Worm (Caenorhabditis elegans): ENCODE measurements around the gene sar-1.
A peak's percentile ranks its signal among the peaks of the same experiment; 100 is the strongest.

The sar-1 gene

DNA sequence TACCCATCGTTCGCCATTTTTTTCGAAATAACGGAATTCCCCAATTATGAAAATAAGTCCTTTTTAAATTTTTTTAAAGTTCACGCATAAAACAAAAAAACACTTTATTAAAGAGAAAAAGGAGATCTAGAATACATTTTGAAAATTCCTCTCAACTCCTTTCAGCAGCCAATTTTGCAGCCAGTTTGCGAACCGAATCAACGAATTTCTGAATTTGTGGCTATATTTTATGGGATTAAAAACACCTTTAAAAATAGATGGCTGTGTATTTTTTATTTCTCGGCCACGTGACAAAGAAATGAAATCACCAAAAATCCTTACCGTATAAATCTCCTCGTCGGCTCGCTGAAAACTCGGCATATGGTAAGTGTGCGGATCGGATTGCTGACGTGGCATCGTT is 33.1 kb downstream of the sar-1 start, which contains the start of gene M01H9.10:
Gene M01H9.10 (minus strand): TSS at position 101 of the 400 bp plus-strand sequence.
- no peak for TF ChIP-seq flt-1 (GFP tag; IDR thresholded peaks at IDR 0.05)
- TF ChIP-seq klf-2 (GFP tag; conservative IDR thresholded peaks at IDR 0.05): no peak
- TF ChIP-seq med-1 (GFP tag; optimal IDR thresholded peaks at IDR 0.05; ENCODE audit: insufficient read depth): no peak
- TF ChIP-seq ref-1 (GFP tag; conservative IDR thresholded peaks at IDR 0.05): no peak
- no peak for TF ChIP-seq tab-1 (GFP tag; IDR thresholded peaks at IDR 0.05)
- TF ChIP-seq cog-1 (tag; optimal IDR thresholded peaks at IDR 0.05): no peak

DNA sequence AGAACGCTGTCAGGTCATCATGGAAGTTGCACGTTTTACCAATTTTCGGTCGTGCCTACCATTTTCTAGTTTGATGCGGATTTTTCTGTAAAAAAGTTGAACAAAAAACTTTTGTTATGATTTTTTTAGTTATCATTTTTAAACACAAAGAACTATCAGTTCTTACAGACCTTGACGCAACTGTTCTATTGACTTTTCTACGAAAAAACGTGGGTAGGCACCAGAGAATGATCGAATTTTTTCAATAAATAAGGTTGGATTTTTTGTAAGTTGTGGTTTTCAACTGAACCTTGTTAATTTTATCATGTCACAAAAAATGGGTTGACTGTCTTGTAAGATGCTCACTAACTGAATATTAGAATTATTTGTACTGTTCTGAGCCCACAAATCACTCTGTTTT is 34.5 kb downstream of the sar-1 start:
- TF ChIP-seq ztf-29 (GFP tag; IDR thresholded peaks at IDR 0.05): no peak
- TF ChIP-seq ztf-23 (GFP tag; IDR thresholded peaks at IDR 0.05): no peak
- no peak for TF ChIP-seq med-1 (GFP tag; optimal IDR thresholded peaks at IDR 0.05; ENCODE audit: insufficient read depth)
- TF ChIP-seq cog-1 (tag; optimal IDR thresholded peaks at IDR 0.05): no peak
- no peak for TF ChIP-seq tab-1 (GFP tag; IDR thresholded peaks at IDR 0.05)
- no peak for TF ChIP-seq T22C8.4 (GFP tag; IDR thresholded peaks at IDR 0.05)
- no peak for TF ChIP-seq ref-1 (GFP tag; conservative IDR thresholded peaks at IDR 0.05)
- TF ChIP-seq flt-1 (GFP tag; IDR thresholded peaks at IDR 0.05): no peak
- no peak for TF ChIP-seq klf-2 (GFP tag; conservative IDR thresholded peaks at IDR 0.05)

DNA sequence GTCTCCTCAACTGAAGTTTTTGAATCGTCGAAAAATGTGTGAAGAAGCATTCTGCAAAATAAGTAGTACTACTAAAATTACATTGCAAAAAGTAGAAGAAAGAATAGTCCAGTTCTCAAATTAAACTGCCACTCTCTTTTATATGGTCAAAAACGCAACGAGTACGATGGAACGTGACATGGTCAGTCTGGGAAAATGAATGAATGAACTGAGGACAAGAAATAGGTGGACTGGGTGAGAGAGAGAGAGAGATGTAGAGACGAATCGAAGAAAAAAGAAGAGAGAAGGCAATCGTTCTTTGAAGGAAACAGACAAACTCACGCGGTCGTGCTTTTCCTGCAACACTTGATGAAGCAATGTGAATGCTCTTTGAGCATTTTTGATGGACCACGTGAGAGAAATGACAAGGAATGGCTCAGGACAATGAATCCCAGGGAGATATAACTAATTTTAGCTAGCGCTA is 36.1 kb downstream of the sar-1 start, which contains the start of gene M01H9.3:
Gene M01H9.3 (minus strand): TSS at position 51 of the 463 bp plus-strand sequence.
- TF ChIP-seq T22C8.4 (GFP tag; IDR thresholded peaks at IDR 0.05): no peak

DNA sequence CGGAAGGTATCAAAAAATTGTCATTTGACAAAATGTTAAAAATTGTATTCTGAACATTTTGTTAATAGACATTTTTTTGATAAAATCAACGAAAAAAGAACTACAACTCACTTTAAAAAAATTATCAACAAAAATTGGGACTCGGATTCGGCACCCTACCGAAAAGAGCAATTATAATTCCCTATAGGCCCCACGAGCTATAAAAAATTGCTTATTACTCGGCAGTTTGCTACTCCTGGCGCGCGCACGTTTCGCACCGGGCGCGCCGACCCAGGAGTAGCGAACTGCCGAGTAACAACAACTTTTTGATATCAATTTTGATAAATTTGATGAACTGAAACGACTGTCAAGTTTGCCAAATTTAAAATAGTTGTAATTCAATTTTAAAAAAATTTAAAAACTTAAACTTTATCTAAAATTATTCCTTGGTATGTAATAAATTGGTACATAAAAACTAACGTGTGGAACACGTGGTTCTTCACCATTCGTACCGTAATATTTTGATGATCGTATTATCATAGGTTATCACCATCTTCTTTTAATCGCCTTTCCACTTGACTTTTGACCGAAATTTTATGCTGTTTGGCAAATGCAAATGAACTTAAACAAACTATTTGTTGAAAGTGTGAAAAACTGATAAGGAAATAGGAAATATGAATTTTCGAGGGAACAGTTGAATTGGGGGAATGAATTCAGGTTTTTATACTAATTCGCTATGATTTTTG is 37.6 kb downstream of the sar-1 start:
- TF ChIP-seq tab-1 (GFP tag; IDR thresholded peaks at IDR 0.05) (no peak), T22C8.4 (GFP tag; IDR thresholded peaks at IDR 0.05) (no peak), ztf-23 (GFP tag; IDR thresholded peaks at IDR 0.05) (no peak), med-1 (GFP tag; optimal IDR thresholded peaks at IDR 0.05; ENCODE audit: insufficient read depth) (no peak)

ce11 chrIV:4473767-4474166 is 39.4 kb downstream of the sar-1 start:
- no peak for TF ChIP-seq flt-1 (GFP tag; IDR thresholded peaks at IDR 0.05)
- no peak for TF ChIP-seq tab-1 (GFP tag; IDR thresholded peaks at IDR 0.05)
- no peak for TF ChIP-seq ztf-23 (GFP tag; IDR thresholded peaks at IDR 0.05)
- TF ChIP-seq med-1 (GFP tag; optimal IDR thresholded peaks at IDR 0.05; ENCODE audit: insufficient read depth): no peak
- no peak for TF ChIP-seq cog-1 (tag; optimal IDR thresholded peaks at IDR 0.05)
- no peak for TF ChIP-seq ztf-29 (GFP tag; IDR thresholded peaks at IDR 0.05)
- TF ChIP-seq ref-1 (GFP tag; conservative IDR thresholded peaks at IDR 0.05): no peak
- no peak for TF ChIP-seq klf-2 (GFP tag; conservative IDR thresholded peaks at IDR 0.05)
- TF ChIP-seq T22C8.4 (GFP tag; IDR thresholded peaks at IDR 0.05): no peak

- no peak for TF ChIP-seq flt-1 (GFP tag; IDR thresholded peaks at IDR 0.05)
- TF ChIP-seq ztf-29 (GFP tag; IDR thresholded peaks at IDR 0.05): no peak
- no peak for TF ChIP-seq cog-1 (tag; optimal IDR thresholded peaks at IDR 0.05)
- no peak for TF ChIP-seq ref-1 (GFP tag; conservative IDR thresholded peaks at IDR 0.05)
- TF ChIP-seq tab-1 (GFP tag; IDR thresholded peaks at IDR 0.05): no peak
- no peak for TF ChIP-seq T22C8.4 (GFP tag; IDR thresholded peaks at IDR 0.05)
- no peak for TF ChIP-seq med-1 (GFP tag; optimal IDR thresholded peaks at IDR 0.05; ENCODE audit: insufficient read depth)
- no peak for TF ChIP-seq ztf-23 (GFP tag; IDR thresholded peaks at IDR 0.05)
- no peak for TF ChIP-seq klf-2 (GFP tag; conservative IDR thresholded peaks at IDR 0.05)
Observed at ce11 chrIV:4472418-4473173, 40.5 kb downstream of the sar-1 start.

DNA sequence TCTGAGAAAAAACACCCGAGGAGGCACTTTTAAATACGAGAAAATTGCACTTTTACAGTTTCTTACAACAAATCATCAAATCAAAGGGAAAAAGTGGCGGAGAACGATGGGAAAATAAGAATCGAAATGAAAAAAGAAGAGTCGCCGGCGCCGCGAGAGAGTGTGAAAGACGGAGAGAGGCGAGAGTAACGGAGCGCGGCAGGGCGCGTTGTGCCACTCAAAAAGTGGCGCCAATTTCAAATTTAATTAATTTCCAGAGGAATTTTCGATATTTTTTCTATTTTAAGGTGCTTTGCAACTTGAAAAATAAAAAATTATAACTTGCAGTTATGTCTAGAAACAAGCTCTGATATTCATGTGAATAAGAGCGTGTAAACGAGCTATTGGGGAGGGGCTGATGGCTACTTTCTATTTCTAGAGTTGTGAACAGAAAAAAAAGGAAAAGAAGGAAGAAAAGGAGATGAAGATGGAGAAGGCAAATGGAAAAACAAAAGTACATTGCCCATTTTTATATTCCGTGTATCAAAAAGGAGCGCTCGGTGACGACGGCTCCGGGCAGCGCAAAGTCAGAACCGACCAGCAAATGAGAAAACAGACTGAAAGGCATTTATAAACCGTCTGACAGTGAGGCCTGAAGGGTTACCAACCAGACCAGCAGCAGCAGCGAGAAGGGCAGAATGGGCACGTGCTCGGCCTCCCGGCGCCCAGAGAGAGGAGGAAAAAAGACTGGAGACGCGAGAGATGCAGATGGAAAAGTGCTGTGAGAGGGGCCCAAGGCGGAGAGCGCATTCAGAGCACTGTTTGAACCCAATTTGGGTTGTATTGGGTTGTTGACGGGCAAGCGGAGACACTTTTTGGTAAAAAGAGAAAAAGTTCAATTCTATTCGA is 42.0 kb downstream of the sar-1 start:
- no peak for TF ChIP-seq tab-1 (GFP tag; IDR thresholded peaks at IDR 0.05)
- TF ChIP-seq ref-1 (GFP tag; conservative IDR thresholded peaks at IDR 0.05): no peak
- no peak for TF ChIP-seq ztf-23 (GFP tag; IDR thresholded peaks at IDR 0.05)
- TF ChIP-seq flt-1 (GFP tag; IDR thresholded peaks at IDR 0.05): no peak
- TF ChIP-seq T22C8.4 (GFP tag; IDR thresholded peaks at IDR 0.05): no peak
- no peak for TF ChIP-seq cog-1 (tag; optimal IDR thresholded peaks at IDR 0.05)
- TF ChIP-seq med-1 (GFP tag; optimal IDR thresholded peaks at IDR 0.05; ENCODE audit: insufficient read depth): no peak
- TF ChIP-seq klf-2 (GFP tag; conservative IDR thresholded peaks at IDR 0.05): no peak
- TF ChIP-seq ztf-29 (GFP tag; IDR thresholded peaks at IDR 0.05): no peak

DNA sequence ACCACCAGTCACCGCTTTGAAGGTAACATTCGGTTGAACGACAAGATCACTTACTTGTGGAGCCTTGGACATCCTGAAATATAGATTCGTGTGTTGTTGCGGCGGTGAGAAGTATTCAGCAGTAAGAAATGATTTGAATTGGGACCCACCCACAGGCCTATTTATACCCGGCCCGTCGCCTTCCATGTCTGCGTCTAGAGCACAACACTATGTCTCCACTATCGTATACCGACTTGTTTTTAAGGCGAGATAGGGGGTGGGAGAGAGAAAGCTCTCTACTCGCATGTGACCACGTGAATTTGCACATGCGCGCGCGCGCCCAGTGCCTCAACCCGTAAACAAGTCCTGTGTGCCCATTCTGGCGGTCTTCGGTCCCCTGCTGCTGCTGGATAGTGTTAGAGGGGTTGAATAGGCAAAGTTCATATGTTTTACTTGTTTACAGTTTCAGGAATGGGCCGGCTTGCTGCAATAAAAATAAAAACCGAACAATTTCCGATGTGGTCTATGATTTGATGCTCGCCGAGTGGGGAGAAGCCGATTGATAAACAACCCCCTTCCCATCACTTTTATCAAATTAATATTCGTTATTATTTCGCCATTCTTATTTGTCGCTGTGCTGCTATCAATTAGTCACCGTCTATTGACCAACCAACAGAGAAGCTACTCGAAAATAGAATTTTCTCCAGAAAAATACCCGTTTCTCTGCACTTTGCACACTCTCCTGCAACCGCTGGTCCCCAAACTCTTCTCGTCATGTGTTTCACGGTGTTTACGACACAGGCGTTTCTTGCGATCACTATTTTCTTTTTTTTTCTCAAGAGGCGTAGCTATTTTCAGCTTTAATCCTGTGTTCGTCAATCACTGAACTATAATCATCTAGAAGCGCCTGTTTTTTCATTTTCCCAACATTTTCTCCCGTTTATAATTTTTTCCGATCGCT is 43.1 kb downstream of the sar-1 start:
- peak; percentile 63; the same call in 1 of the 2 replicates for TF ChIP-seq tab-1 (GFP tag; IDR thresholded peaks at IDR 0.05)
- TF ChIP-seq med-1 (GFP tag; optimal IDR thresholded peaks at IDR 0.05; ENCODE audit: insufficient read depth): no peak
- peak; percentile 28; the same call in 1 of the 2 replicates for TF ChIP-seq flt-1 (GFP tag; IDR thresholded peaks at IDR 0.05)
